Fruit fly (Drosophila melanogaster) whole organism, prepupa: ENCODE measurements around the gene uif.

Experiments used
- CG10669 ChIP-seq: fragments of 200-800 bp; sonication (Bioruptor generic); optimal IDR thresholded peaks from 3 replicates; lab custom pipeline; 2018; ENCODE audit warnings: missing biosample characterization, mild to moderate bottlenecking, missing genetic modification characterization, moderate library complexity
- CG11294 ChIP-seq: fragments of 200-800 bp; sonication (Bioruptor generic); IDR thresholded peaks from 2 replicates; pipeline ENCODE4 v1.3.6; 2022; ENCODE audit warnings: missing biosample characterization, missing genetic modification characterization
- CG11762 ChIP-seq: fragments of 200-800 bp; sonication (Bioruptor generic); optimal IDR thresholded peaks from 3 replicates; lab custom pipeline; 2016; ENCODE audit warnings: missing biosample characterization, missing genetic modification characterization; ENCODE audit not compliant: insufficient read depth
- CG11902 ChIP-seq: fragments of 200-800 bp; sonication (Bioruptor generic); optimal IDR thresholded peaks from 3 replicates; lab custom pipeline; 2016; ENCODE audit warnings: missing biosample characterization, missing genetic modification characterization
- CG15336 ChIP-seq: fragments of 200-800 bp; sonication (Bioruptor generic); IDR thresholded peaks from 2 replicates; pipeline ENCODE4 v1.3.6; 2022; ENCODE audit warnings: missing biosample characterization, missing genetic modification characterization
- CG1621 ChIP-seq: fragments of 200-800 bp; sonication (Bioruptor generic); optimal IDR thresholded peaks from 3 replicates; lab custom pipeline; 2018; ENCODE audit warnings: missing biosample characterization, mild to moderate bottlenecking, missing genetic modification characterization
- CG3032 ChIP-seq: fragments of 200-800 bp; optimal IDR thresholded peaks from 2 replicates; lab custom pipeline; 2019; ENCODE audit warnings: missing biosample characterization, mild to moderate bottlenecking, missing genetic modification characterization, moderate library complexity
- CG31627 ChIP-seq: fragments of 200-800 bp; sonication (Bioruptor generic); optimal IDR thresholded peaks from 3 replicates; lab custom pipeline; 2016; ENCODE audit warnings: missing biosample characterization, missing genetic modification characterization
- CG32006 ChIP-seq: fragments of 200-800 bp; sonication (Bioruptor generic); optimal IDR thresholded peaks from 3 replicates; lab custom pipeline; 2017; ENCODE audit warnings: missing biosample characterization, mild to moderate bottlenecking, missing genetic modification characterization
- CG34406 ChIP-seq: fragments of 200-800 bp; sonication (Bioruptor generic); optimal IDR thresholded peaks from 3 replicates; lab custom pipeline; 2016; ENCODE audit warnings: missing biosample characterization, missing genetic modification characterization
- CG3919 ChIP-seq: fragments of 200-800 bp; sonication (Bioruptor generic); optimal IDR thresholded peaks from 3 replicates; lab custom pipeline; 2016; ENCODE audit warnings: missing biosample characterization, missing genetic modification characterization
- CG4318 ChIP-seq: fragments of 200-800 bp; sonication (Bioruptor generic); optimal IDR thresholded peaks from 3 replicates; lab custom pipeline; 2017; ENCODE audit warnings: missing biosample characterization, mild to moderate bottlenecking, missing genetic modification characterization
- CG6276 ChIP-seq: fragments of 200-800 bp; sonication (Bioruptor generic); optimal IDR thresholded peaks from 2 replicates; lab custom pipeline; 2017; ENCODE audit warnings: missing biosample characterization, mild to moderate bottlenecking, missing genetic modification characterization
- CG6792 ChIP-seq: fragments of 200-800 bp; sonication (Bioruptor generic); optimal IDR thresholded peaks from 3 replicates; lab custom pipeline; 2016; ENCODE audit warnings: missing biosample characterization, missing genetic modification characterization
- CG6808 ChIP-seq: fragments of 200-800 bp; sonication (Bioruptor generic); optimal IDR thresholded peaks from 3 replicates; lab custom pipeline; 2017; ENCODE audit warnings: missing biosample characterization, missing genetic modification characterization, mild to moderate bottlenecking, moderate library complexity, missing genetic modification reagents
- CG6854 ChIP-seq: fragments of 200-800 bp; sonication (Bioruptor generic); optimal IDR thresholded peaks from 2 replicates; lab custom pipeline; 2017; ENCODE audit warnings: missing biosample characterization, mild to moderate bottlenecking, missing genetic modification characterization
- CG8119 ChIP-seq: fragments of 200-800 bp; sonication (Bioruptor generic); IDR thresholded peaks from 3 replicates; pipeline ENCODE4 v1.3.6; 2022; ENCODE audit warnings: missing biosample characterization, missing genetic modification characterization
- CG8319 ChIP-seq: fragments of 200-800 bp; sonication (Bioruptor generic); optimal IDR thresholded peaks from 3 replicates; lab custom pipeline; 2016; ENCODE audit warnings: missing biosample characterization, missing genetic modification characterization
- CG8632 ChIP-seq: fragments of 200-800 bp; sonication (Bioruptor generic); optimal IDR thresholded peaks from 3 replicates; lab custom pipeline; 2016; ENCODE audit warnings: missing biosample characterization, missing genetic modification characterization
- Eip75B ChIP-seq: fragments of 200-800 bp; sonication (Bioruptor generic); optimal IDR thresholded peaks from 3 replicates; lab custom pipeline; 2016; ENCODE audit warnings: missing biosample characterization, missing genetic modification characterization
- Eip78C ChIP-seq: fragments of 200-800 bp; sonication (Bioruptor generic); peaks from one replicate; lab custom pipeline; 2016; ENCODE audit warnings: missing biosample characterization, missing genetic modification characterization
- Eip93F ChIP-seq: fragments of 200-800 bp; sonication (Bioruptor generic); optimal IDR thresholded peaks from 2 replicates; lab custom pipeline; 2016; ENCODE audit warnings: missing biosample characterization, mild to moderate bottlenecking, missing genetic modification characterization
- Ets96B ChIP-seq: fragments of 200-800 bp; optimal IDR thresholded peaks from 2 replicates; lab custom pipeline; 2019; ENCODE audit warnings: missing biosample characterization, mild to moderate bottlenecking, missing genetic modification characterization, moderate library complexity
- Gug ChIP-seq: fragments of 200-800 bp; sonication (Bioruptor generic); IDR thresholded peaks from 2 replicates; pipeline ENCODE4 v1.3.6; 2022; ENCODE audit warnings: missing biosample characterization, missing genetic modification characterization
- Hr38 ChIP-seq: sonication (Bioruptor generic); optimal IDR thresholded peaks from 2 replicates; lab custom pipeline; 2016; ENCODE audit warnings: missing biosample characterization, missing genetic modification characterization
- Hr4 ChIP-seq: fragments of 200-800 bp; sonication (Bioruptor generic); optimal IDR thresholded peaks from 3 replicates; lab custom pipeline; 2016; ENCODE audit warnings: missing biosample characterization, missing genetic modification characterization
- Lpt ChIP-seq: fragments of 200-800 bp; sonication (Bioruptor generic); optimal IDR thresholded peaks from 3 replicates; lab custom pipeline; 2016; ENCODE audit warnings: missing biosample characterization, missing genetic modification characterization
- Met ChIP-seq: fragments of 200-800 bp; sonication (Bioruptor generic); optimal IDR thresholded peaks from 3 replicates; lab custom pipeline; 2016; ENCODE audit warnings: missing biosample characterization, missing genetic modification characterization
- OdsH ChIP-seq: fragments of 200-800 bp; sonication (Bioruptor generic); optimal IDR thresholded peaks from 3 replicates; lab custom pipeline; 2016; ENCODE audit warnings: missing biosample characterization, missing genetic modification characterization
- Smox ChIP-seq: fragments of 200-800 bp; sonication (Bioruptor generic); optimal IDR thresholded peaks from 3 replicates; lab custom pipeline; 2016; ENCODE audit warnings: missing biosample characterization, missing genetic modification characterization
- Sox102F ChIP-seq: fragments of 200-800 bp; sonication (Bioruptor generic); optimal IDR thresholded peaks from 2 replicates; lab custom pipeline; 2016; ENCODE audit warnings: missing biosample characterization, mild to moderate bottlenecking, missing genetic modification characterization
- Sox14 ChIP-seq: fragments of 200-800 bp; sonication (Bioruptor generic); optimal IDR thresholded peaks from 3 replicates; lab custom pipeline; 2016; ENCODE audit warnings: missing biosample characterization, missing genetic modification characterization
- acj6 ChIP-seq: fragments of 200-800 bp; sonication (Bioruptor generic); optimal IDR thresholded peaks from 3 replicates; lab custom pipeline; 2016; ENCODE audit warnings: missing biosample characterization, missing genetic modification characterization
- cyc ChIP-seq: fragments of 200-800 bp; sonication (Bioruptor generic); optimal IDR thresholded peaks from 3 replicates; lab custom pipeline; 2016; ENCODE audit warnings: missing biosample characterization, missing genetic modification characterization
- dac ChIP-seq: fragments of 200-800 bp; sonication (Bioruptor generic); optimal IDR thresholded peaks from 2 replicates; lab custom pipeline; 2017; ENCODE audit warnings: missing biosample characterization, mild to moderate bottlenecking, missing genetic modification characterization
- esn ChIP-seq: fragments of 200-800 bp; sonication (Bioruptor generic); optimal IDR thresholded peaks from 2 replicates; lab custom pipeline; 2016; ENCODE audit warnings: missing biosample characterization, mild to moderate bottlenecking, missing genetic modification characterization, moderate library complexity
- fd85E ChIP-seq: fragments of 200-800 bp; sonication (Bioruptor generic); optimal IDR thresholded peaks from 3 replicates; lab custom pipeline; 2016; ENCODE audit warnings: missing biosample characterization, missing genetic modification characterization
- fkh ChIP-seq: fragments of 200-800 bp; sonication (Bioruptor generic); optimal IDR thresholded peaks from 3 replicates; lab custom pipeline; 2017; ENCODE audit warnings: missing biosample characterization, mild to moderate bottlenecking, missing genetic modification characterization, moderate library complexity
- lz ChIP-seq: fragments of 200-800 bp; sonication (Bioruptor generic); optimal IDR thresholded peaks from 3 replicates; lab custom pipeline; 2016; ENCODE audit warnings: missing biosample characterization, missing genetic modification characterization
- net ChIP-seq: fragments of 200-800 bp; sonication (Bioruptor generic); optimal IDR thresholded peaks from 3 replicates; lab custom pipeline; 2016; ENCODE audit warnings: missing biosample characterization, missing genetic modification characterization
- pdm3 ChIP-seq: fragments of 200-800 bp; sonication (Bioruptor generic); optimal IDR thresholded peaks from 3 replicates; lab custom pipeline; 2016; ENCODE audit warnings: missing biosample characterization, missing genetic modification characterization
- salr ChIP-seq, 2 experiments: fragments of 200-800 bp; sonication (Bioruptor generic); optimal IDR thresholded peaks; 3 replicates each; lab custom pipeline; 2016 to 2018; ENCODE audit warnings: missing biosample characterization in 2 of 2, missing genetic modification characterization in 2 of 2, mild to moderate bottlenecking in 1 of 2
- spab ChIP-seq: fragments of 200-800 bp; sonication (Bioruptor generic); optimal IDR thresholded peaks from 2 replicates; lab custom pipeline; 2017; ENCODE audit warnings: missing biosample characterization, mild to moderate bottlenecking, missing genetic modification characterization, missing genetic modification reagents
- ss ChIP-seq, 2 experiments: fragments of 200-800 bp; sonication (Bioruptor generic); optimal IDR thresholded peaks; 2 replicates in 1 of 2; 3 replicates in 1 of 2; lab custom pipeline; 2017 to 2018; ENCODE audit warnings: mild to moderate bottlenecking in 2 of 2, missing biosample characterization in 2 of 2, missing genetic modification characterization in 2 of 2, moderate library complexity in 1 of 2
- svp ChIP-seq: fragments of 200-800 bp; sonication (Bioruptor generic); peaks from one replicate; lab custom pipeline; 2016; ENCODE audit warnings: missing biosample characterization, missing genetic modification characterization
- topi ChIP-seq: fragments of 200-800 bp; sonication (Bioruptor generic); optimal IDR thresholded peaks from 3 replicates; lab custom pipeline; 2016; ENCODE audit warnings: missing biosample characterization, missing genetic modification characterization
- vri ChIP-seq: fragments of 200-800 bp; sonication (Bioruptor generic); optimal IDR thresholded peaks from 3 replicates; lab custom pipeline; 2016; ENCODE audit warnings: missing biosample characterization, mild to moderate bottlenecking, missing genetic modification characterization

uif gene

dm6 chr2L:6970813-6971212, 39.3 kb downstream of the uif start:
- TF ChIP-seq CG31627 (GFP tag; lab: Kevin White, UChicago) (no peak), CG3032 (no peak), OdsH (GFP tag; lab: Kevin White, UChicago) (no peak), CG15336 (GFP tag; lab: Robert Waterston, UW) (no peak), Eip93F (GFP tag; lab: Kevin White, UChicago) (no peak), cyc (GFP tag; lab: Kevin White, UChicago) (no peak), CG1621 (tag; lab: Kevin White, UChicago) (no peak), Sox102F (GFP tag; lab: Kevin White, UChicago) (no peak), CG32006 (no peak), Lpt (GFP tag; lab: Kevin White, UChicago) (no peak), vri (GFP tag; lab: Kevin White, UChicago) (no peak), CG4318 (GFP tag; lab: Kevin White, UChicago) (no peak), CG8119 (GFP tag; lab: Robert Waterston, UW) (no peak), topi (GFP tag; lab: Kevin White, UChicago) (no peak)

- TF ChIP-seq OdsH (GFP tag; lab: Kevin White, UChicago) (no peak), Sox102F (GFP tag; lab: Kevin White, UChicago) (no peak), spab (no peak), CG15336 (GFP tag; lab: Robert Waterston, UW) (peak; percentile 24; the same call in 1 of the 2 replicates), CG11294 (no peak), svp (peak; percentile 83), fkh (GFP tag; lab: Kevin White, UChicago) (peak; percentile 94), Ets96B (tag; lab: Kevin White, UChicago) (peak; percentile 44), Sox14 (GFP tag; lab: Kevin White, UChicago) (peak; percentile 64), Hr38 (GFP tag; lab: Kevin White, UChicago) (no peak), CG10669 (no peak), CG6808 (no peak), CG34406 (GFP tag; lab: Kevin White, UChicago) (peak; percentile 10), fd85E (GFP tag; lab: Kevin White, UChicago) (no peak), CG8632 (GFP tag; lab: Kevin White, UChicago) (peak; percentile 35), CG3919 (GFP tag; lab: Kevin White, UChicago) (peak; percentile 73), CG8319 (no peak), CG4318 (GFP tag; lab: Kevin White, UChicago) (no peak), CG32006 (peak; percentile 21), CG6792 (peak; percentile 38), Eip78C (peak; percentile 86), CG6854 (GFP tag; lab: Kevin White, UChicago) (peak; percentile 42), CG1621 (tag; lab: Kevin White, UChicago) (peak; percentile 30), Hr4 (GFP tag; lab: Kevin White, UChicago) (no peak), CG3032 (no peak), acj6 (GFP tag; lab: Kevin White, UChicago) (peak; percentile 43), esn (GFP tag; lab: Kevin White, UChicago) (peak; percentile 57), Smox (peak; percentile 55), net (no peak), dac (no peak), topi (GFP tag; lab: Kevin White, UChicago) (peak; percentile 69), Lpt (GFP tag; lab: Kevin White, UChicago) (no peak), Eip75B (GFP tag; lab: Kevin White, UChicago) (peak; percentile 37), CG6276 (GFP tag; lab: Kevin White, UChicago) (no peak), Met (GFP tag; lab: Kevin White, UChicago) (no peak), vri (GFP tag; lab: Kevin White, UChicago) (no peak), CG11762 (no peak), lz (peak; percentile 63), Eip93F (GFP tag; lab: Kevin White, UChicago) (no peak), Gug (GFP tag; lab: Robert Waterston, UW) (no peak), salr (GFP tag; optimal IDR thresholded peaks at IDR 0.05; lab: Kevin White, UChicago) (no peak), CG11902 (no peak), cyc (GFP tag; lab: Kevin White, UChicago) (peak; percentile 51), pdm3 (GFP tag; lab: Kevin White, UChicago) (no peak), CG31627 (GFP tag; lab: Kevin White, UChicago) (peak; percentile 53), ss (GFP tag; optimal IDR thresholded peaks at IDR 0.05; lab: Kevin White, UChicago) (peak in 1 of 2 experiments; percentile 49)
Observed at dm6 chr2L:6968013-6968517, 42.1 kb downstream of the uif start.
